Fruit fly (Drosophila melanogaster): ENCODE results near the gene ATPsynbetaL.

The ATPsynbetaL gene

dm6 chr3L:16132067-16132418 lies 34.4 kb downstream of the ATPsynbetaL start (continued):
- peak; percentile 44 for TF ChIP-seq CG1603 (tag; optimal IDR thresholded peaks at IDR 0.05)
- peak; percentile 44 for TF ChIP-seq CG4617 (GFP tag; optimal IDR thresholded peaks at IDR 0.05; ENCODE audit: borderline replicate concordance)
- no peak for TF ChIP-seq Sox102F (GFP tag; optimal IDR thresholded peaks at IDR 0.05)
- no peak for TF ChIP-seq bab2 (GFP tag; optimal IDR thresholded peaks at IDR 0.05)
- no peak for TF ChIP-seq Bteb2 (GFP tag; optimal IDR thresholded peaks at IDR 0.05)
- peak; percentile 60 for TF ChIP-seq MESR4 (GFP tag; optimal IDR thresholded peaks at IDR 0.05)
- TF ChIP-seq Dip2 (GFP tag; IDR thresholded peaks at IDR 0.05): no peak
- TF ChIP-seq CG10274 (GFP tag; optimal IDR thresholded peaks at IDR 0.05): no peak
- no peak for TF ChIP-seq Taf1 (GFP tag; IDR thresholded peaks at IDR 0.05)
- TF ChIP-seq br (optimal IDR thresholded peaks at IDR 0.05): no peak
- no peak for TF ChIP-seq Asciz (GFP tag; optimal IDR thresholded peaks at IDR 0.05)
- no peak for TF ChIP-seq h (optimal IDR thresholded peaks at IDR 0.05)
- TF ChIP-seq HmgZ (tag; optimal IDR thresholded peaks at IDR 0.05): no peak
- no peak for TF ChIP-seq CG15269 (tag; optimal IDR thresholded peaks at IDR 0.05)
- no peak for TF ChIP-seq HLH54F (GFP tag; optimal IDR thresholded peaks at IDR 0.05)
- TF ChIP-seq CG9215 (GFP tag; IDR thresholded peaks at IDR 0.05): no peak
- TF ChIP-seq CG10431 (GFP tag; optimal IDR thresholded peaks at IDR 0.05): no peak
- no peak for TF ChIP-seq dysf (GFP tag; IDR thresholded peaks at IDR 0.05)
- TF ChIP-seq lbe (GFP tag; optimal IDR thresholded peaks at IDR 0.05): no peak
- TF ChIP-seq CG8944 (GFP tag; optimal IDR thresholded peaks at IDR 0.05): no peak
- no peak for TF ChIP-seq luna (GFP tag; optimal IDR thresholded peaks at IDR 0.05)
- TF ChIP-seq CG17186 (GFP tag; optimal IDR thresholded peaks at IDR 0.05): peak; percentile 46
- TF ChIP-seq pfk (GFP tag; optimal IDR thresholded peaks at IDR 0.05): no peak
- no peak for TF ChIP-seq CG8924 (tag; optimal IDR thresholded peaks at IDR 0.05)
- TF ChIP-seq CG7271 (tag; optimal IDR thresholded peaks at IDR 0.05): no peak
- peak; percentile 25; the same call in 1 of the 3 replicates for TF ChIP-seq CG34224 (GFP tag; IDR thresholded peaks at IDR 0.05; ENCODE audit: partially characterized antibody)
- no peak for TF ChIP-seq sug (tag; optimal IDR thresholded peaks at IDR 0.05)
- no peak for TF ChIP-seq CG17829 (tag; optimal IDR thresholded peaks at IDR 0.05)
- TF ChIP-seq esg (GFP tag; conservative IDR thresholded peaks at IDR 0.05): no peak
- TF ChIP-seq zen2 (GFP tag; IDR thresholded peaks at IDR 0.05; ENCODE audit: partially characterized antibody): no peak
- no peak; the same call in 2 of the 3 replicates for TF ChIP-seq ci (GFP tag; IDR thresholded peaks at IDR 0.05)
- no peak for TF ChIP-seq CG32532 (GFP tag; IDR thresholded peaks at IDR 0.05)
- TF ChIP-seq otp (GFP tag; IDR thresholded peaks at IDR 0.05): no peak
- TF ChIP-seq Oaz (GFP tag; IDR thresholded peaks at IDR 0.05): no peak
- peak; percentile 57 for TF ChIP-seq cg (GFP tag; optimal IDR thresholded peaks at IDR 0.05)
- TF ChIP-seq CG2202 (tag; optimal IDR thresholded peaks at IDR 0.05): no peak
- TF ChIP-seq trh (GFP tag; optimal IDR thresholded peaks at IDR 0.05): no peak
- no peak for TF ChIP-seq CG10654 (GFP tag; optimal IDR thresholded peaks at IDR 0.05)
- 0 out of 2 replicates have a peak, but pooled peaks have one; percentile 5 for TF ChIP-seq dati (GFP tag; IDR thresholded peaks at IDR 0.05)

- TF ChIP-seq gcm2 (GFP tag; optimal IDR thresholded peaks at IDR 0.05) (no peak), Ravus (GFP tag; IDR thresholded peaks at IDR 0.05) (no peak), Dek (tag; optimal IDR thresholded peaks at IDR 0.05) (no peak), CG9876 (GFP tag; optimal IDR thresholded peaks at IDR 0.05) (no peak), Fer1 (GFP tag; optimal IDR thresholded peaks at IDR 0.05) (no peak), CG9727 (GFP tag; optimal IDR thresholded peaks at IDR 0.05) (no peak), pnt (GFP tag; optimal IDR thresholded peaks at IDR 0.05) (no peak), nmo (GFP tag; optimal IDR thresholded peaks at IDR 0.05) (no peak), CHES-1-like (GFP tag; optimal IDR thresholded peaks at IDR 0.05) (no peak), zf30C (GFP tag; optimal IDR thresholded peaks at IDR 0.05) (no peak), CG14667 (GFP tag; IDR thresholded peaks at IDR 0.05) (no peak), sd (tag; optimal IDR thresholded peaks at IDR 0.05) (peak; percentile 69), exex (tag; optimal IDR thresholded peaks at IDR 0.05) (peak; percentile 85), Bdp1 (GFP tag; optimal IDR thresholded peaks at IDR 0.05) (no peak), da (GFP tag; optimal IDR thresholded peaks at IDR 0.05) (no peak)
Observed at dm6 chr3L:16136819-16137553, 39.4 kb downstream of the ATPsynbetaL start.

All from whole organism, embryonic.